Fruit fly (Drosophila melanogaster) whole organism, wandering third instar larva: ENCODE data around the gene His3.3B.
A peak's percentile ranks its signal among the peaks of the same experiment; 100 is the strongest.

Source experiments
- CG32264 ChIP-seq: fragments of 200-800 bp; sonication (Bioruptor generic); optimal IDR thresholded peaks from 2 replicates; lab custom pipeline; 2016; ENCODE audit warnings: missing biosample characterization, missing genetic modification characterization
- CG9705 ChIP-seq: fragments of 200-800 bp; sonication (Bioruptor generic); optimal IDR thresholded peaks from 2 replicates; lab custom pipeline; 2018; ENCODE audit warnings: missing biosample characterization, mild to moderate bottlenecking, missing genetic modification characterization
- CrebA ChIP-seq: fragments of 200-800 bp; sonication (Bioruptor generic); optimal IDR thresholded peaks from 2 replicates; lab custom pipeline; 2016; ENCODE audit warnings: missing biosample characterization, mild to moderate bottlenecking, missing genetic modification characterization, borderline replicate concordance
- Dfd ChIP-seq: fragments of >200 bp; optimal IDR thresholded peaks from 2 replicates; lab custom pipeline; 2017; ENCODE audit warnings: missing biosample characterization, missing genetic modification characterization
- Dif ChIP-seq: fragments of 200-275, 200-300 bp; sonication (Bioruptor generic); optimal IDR thresholded peaks from 2 replicates; lab custom pipeline; 2018; ENCODE audit warnings: missing biosample characterization, missing genetic modification characterization; ENCODE audit not compliant: partially characterized antibody
- Hnf4 ChIP-seq: fragments of 200-800 bp; sonication (Bioruptor generic); optimal IDR thresholded peaks from 2 replicates; lab custom pipeline; 2016; ENCODE audit warnings: missing biosample characterization, mild to moderate bottlenecking, missing genetic modification characterization
- Hr78 ChIP-seq: fragments of >200 bp; optimal IDR thresholded peaks from 2 replicates; lab custom pipeline; 2017; ENCODE audit warnings: missing biosample characterization, missing genetic modification characterization
- Hr83 ChIP-seq: fragments of 200-300 bp; sonication (Bioruptor generic); optimal IDR thresholded peaks from 2 replicates; lab custom pipeline; 2016; ENCODE audit warnings: missing biosample characterization, mild to moderate bottlenecking, missing genetic modification characterization, moderate library complexity; ENCODE audit not compliant: poor library complexity, severe bottlenecking
- Jra ChIP-seq: sonication (Bioruptor generic); optimal IDR thresholded peaks from 2 replicates; lab custom pipeline; 2016; ENCODE audit warnings: missing biosample characterization, missing genetic modification characterization
- N ChIP-seq: fragments of >200 bp; optimal IDR thresholded peaks from 2 replicates; lab custom pipeline; 2018; ENCODE audit warnings: missing biosample characterization, missing external identifiers, missing genetic modification characterization
- Rel ChIP-seq, 2 experiments: fragments of 200-800 bp; sonication (Bioruptor generic) in 1 of 2; optimal IDR thresholded peaks; 2 replicates in 1 of 2; 3 replicates in 1 of 2; lab custom pipeline; 2016 to 2019; ENCODE audit warnings: mild to moderate bottlenecking in 2 of 2, missing biosample characterization in 2 of 2, missing genetic modification characterization in 2 of 2, moderate library complexity in 1 of 2
- Sp1 ChIP-seq: fragments of 200-800 bp; sonication (Bioruptor generic); optimal IDR thresholded peaks from 3 replicates; lab custom pipeline; 2019; ENCODE audit warnings: missing biosample characterization, mild to moderate bottlenecking, missing genetic modification characterization, moderate library complexity
- Vsx2 ChIP-seq: fragments of 200-300, 225-300 bp; sonication (Bioruptor generic); optimal IDR thresholded peaks from 2 replicates; lab custom pipeline; 2018; ENCODE audit warnings: missing biosample characterization, missing genetic modification characterization; ENCODE audit not compliant: partially characterized antibody
- br ChIP-seq: fragments of 200-800 bp; sonication (Bioruptor generic); optimal IDR thresholded peaks from 2 replicates; lab custom pipeline; 2016; ENCODE audit warnings: missing biosample characterization, missing genetic modification characterization
- dl ChIP-seq, 2 experiments: fragments of 175-275, 200-275 bp in 1 of 2; fragments of 200-275 bp in 1 of 2; sonication (Bioruptor generic); optimal IDR thresholded peaks; lab custom pipeline; 2018; ENCODE audit warnings: mild to moderate bottlenecking in 2 of 2, missing biosample characterization in 2 of 2, missing genetic modification characterization in 2 of 2, moderate library complexity in 2 of 2; ENCODE audit not compliant: partially characterized antibody in 2 of 2, insufficient read depth in 1 of 2
- dmrt93B ChIP-seq: fragments of 200-800 bp; sonication (Bioruptor generic); optimal IDR thresholded peaks from 2 replicates; lab custom pipeline; 2018; ENCODE audit warnings: missing biosample characterization, mild to moderate bottlenecking, missing genetic modification characterization
- dsf ChIP-seq: sonication (Bioruptor generic); optimal IDR thresholded peaks from 2 replicates; lab custom pipeline; 2016; ENCODE audit warnings: missing biosample characterization, missing genetic modification characterization, borderline replicate concordance
- ey ChIP-seq: fragments of 200-800 bp; sonication (Bioruptor generic); optimal IDR thresholded peaks from 2 replicates; lab custom pipeline; 2016; ENCODE audit warnings: missing biosample characterization, missing genetic modification characterization
- foxo ChIP-seq, 2 experiments: fragments of 200-800 bp; sonication (Bioruptor generic); optimal IDR thresholded peaks; 2 replicates in 1 of 2; 3 replicates in 1 of 2; lab custom pipeline; 2016 to 2017; ENCODE audit warnings: missing biosample characterization in 2 of 2, missing genetic modification characterization in 2 of 2
- fru ChIP-seq: fragments of 200-800 bp; sonication (Bioruptor generic); optimal IDR thresholded peaks from 3 replicates; lab custom pipeline; 2016; ENCODE audit warnings: missing biosample characterization, mild to moderate bottlenecking, missing genetic modification characterization
- h ChIP-seq: fragments of 200-800 bp; sonication (Bioruptor generic); optimal IDR thresholded peaks from 3 replicates; lab custom pipeline; 2016; ENCODE audit warnings: missing biosample characterization, mild to moderate bottlenecking, missing genetic modification characterization
- jim ChIP-seq: fragments of 175-275, 200-325 bp; sonication (Bioruptor generic); optimal IDR thresholded peaks from 2 replicates; lab custom pipeline; 2016; ENCODE audit warnings: missing biosample characterization, mild to moderate bottlenecking, missing genetic modification characterization
- lola ChIP-seq: fragments of >200 bp; optimal IDR thresholded peaks from 2 replicates; lab custom pipeline; 2017; ENCODE audit warnings: missing biosample characterization, missing genetic modification characterization
- psq ChIP-seq: fragments of 200-800 bp; sonication (Bioruptor generic); optimal IDR thresholded peaks from 3 replicates; lab custom pipeline; 2017; ENCODE audit warnings: missing biosample characterization, mild to moderate bottlenecking, missing genetic modification characterization, moderate library complexity
- rgr ChIP-seq: fragments of 200-800 bp; sonication (Bioruptor generic); optimal IDR thresholded peaks from 3 replicates; lab custom pipeline; 2016; ENCODE audit warnings: missing biosample characterization, mild to moderate bottlenecking, missing genetic modification characterization
- sv ChIP-seq: fragments of 200-800 bp; sonication (Bioruptor generic); optimal IDR thresholded peaks from 3 replicates; lab custom pipeline; 2016; ENCODE audit warnings: missing biosample characterization, missing genetic modification characterization
- usp ChIP-seq: fragments of >200 bp; optimal IDR thresholded peaks from 2 replicates; lab custom pipeline; 2017; ENCODE audit warnings: missing biosample characterization, missing genetic modification characterization
- woc ChIP-seq: sonication (Bioruptor generic); optimal IDR thresholded peaks from 2 replicates; lab custom pipeline; 2016; ENCODE audit warnings: missing biosample characterization, mild to moderate bottlenecking, missing genetic modification characterization

The His3.3B gene

DNA sequence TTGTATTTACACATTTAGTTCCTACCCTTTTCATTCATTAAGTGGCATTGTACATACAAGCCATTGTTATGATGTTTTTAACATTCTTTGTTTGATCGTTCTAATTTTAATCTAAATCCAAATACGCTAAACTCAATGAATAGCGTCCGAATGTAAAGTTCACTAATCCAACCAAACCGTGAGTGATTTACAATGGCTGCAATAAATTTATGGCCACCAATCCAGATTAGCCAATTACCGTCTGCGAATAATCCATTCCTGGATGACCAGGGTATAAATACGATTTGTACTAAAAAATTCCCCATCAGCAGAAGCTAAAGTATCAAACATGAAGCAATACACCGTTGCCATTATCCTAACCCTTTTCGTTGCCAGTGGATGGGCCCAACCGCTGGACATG, 34.9 kb upstream of the His3.3B start, which contains the start of gene CG12057:
Gene CG12057, plus strand, starts transcription at position 301 of the 400 bp plus-strand sequence.
- TF ChIP-seq Dif (GFP tag; lab: Kevin White, UChicago) (no peak), usp (no peak), psq (GFP tag; lab: Kevin White, UChicago) (no peak), br (GFP tag; lab: Kevin White, UChicago) (no peak), Hnf4 (GFP tag; lab: Kevin White, UChicago) (no peak), fru (GFP tag; lab: Kevin White, UChicago) (no peak), jim (GFP tag; lab: Kevin White, UChicago) (no peak), foxo (GFP tag; optimal IDR thresholded peaks at IDR 0.05; lab: Kevin White, UChicago) (no peak), ey (GFP tag; lab: Kevin White, UChicago) (no peak), woc (GFP tag; lab: Kevin White, UChicago) (no peak)

DNA sequence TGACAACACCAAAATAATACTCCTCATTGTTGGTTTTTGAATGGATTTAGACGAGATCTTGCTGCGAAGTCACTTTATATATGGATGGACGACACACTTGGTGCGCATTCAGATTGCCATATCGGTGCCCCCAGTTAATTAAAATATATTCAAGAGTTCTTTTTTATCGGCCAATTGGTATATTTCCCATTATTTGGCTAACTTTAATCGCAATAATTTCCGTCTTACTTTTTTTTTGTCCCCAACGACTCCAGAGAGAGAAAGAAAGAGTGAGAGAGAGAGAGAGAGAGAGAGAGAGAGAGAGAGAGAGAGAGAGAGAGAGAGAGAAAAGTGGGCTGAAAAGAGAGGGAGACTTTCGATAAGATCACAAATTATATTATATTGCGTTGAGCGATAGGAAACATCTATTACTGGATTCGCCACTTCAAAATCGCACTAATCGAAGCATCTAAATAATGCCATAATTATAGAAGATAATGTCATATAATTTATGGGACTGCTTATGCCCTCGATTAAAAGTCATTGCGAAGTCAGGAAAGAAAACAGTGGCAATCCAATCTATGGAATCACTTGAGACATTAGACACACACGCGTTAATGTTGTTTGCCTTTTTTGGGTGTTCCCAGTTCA, 34.2 kb upstream of the His3.3B start, which contains the start of gene CG12115:
Gene CG12115, minus strand, starts transcription at position 51 of the 630 bp plus-strand sequence.
- no peak for TF ChIP-seq h
- no peak for TF ChIP-seq N (GFP tag; lab: Kevin White, UChicago)
- TF ChIP-seq Sp1, result no peak
- no peak for TF ChIP-seq fru (GFP tag; lab: Kevin White, UChicago)

DNA sequence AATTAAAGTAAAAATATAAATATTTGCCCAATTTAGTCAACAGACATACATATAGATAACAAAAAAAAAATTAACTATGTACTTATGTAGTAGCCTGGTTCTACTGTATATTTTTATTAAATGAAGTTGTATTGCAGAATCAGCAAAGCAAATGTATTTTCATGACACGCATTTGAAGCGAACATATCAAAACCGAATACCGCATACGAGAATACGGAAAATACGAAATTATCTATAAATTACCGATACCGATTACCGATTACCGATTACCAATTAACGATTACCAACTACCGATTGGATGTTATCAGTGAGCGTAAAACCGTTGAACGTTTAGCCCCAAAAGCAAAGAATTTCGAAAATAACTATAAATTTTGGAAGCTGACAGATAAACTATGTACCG, 31.0 kb upstream of the His3.3B start:
- TF ChIP-seq sv (GFP tag; lab: Kevin White, UChicago) (no peak), rgr (GFP tag; lab: Kevin White, UChicago) (no peak), CrebA (GFP tag; lab: Kevin White, UChicago) (no peak), jim (GFP tag; lab: Kevin White, UChicago) (no peak), Vsx2 (no peak), br (GFP tag; lab: Kevin White, UChicago) (no peak), Sp1 (no peak), Hr78 (GFP tag; lab: Kevin White, UChicago) (no peak), dl (GFP tag; optimal IDR thresholded peaks at IDR 0.05; lab: Kevin White, UChicago; ENCODE audit: insufficient read depth in 1 of 2, partially characterized antibody in 2 of 2) (no peak), dmrt93B (GFP tag; lab: Kevin White, UChicago) (no peak), lola (no peak)

DNA sequence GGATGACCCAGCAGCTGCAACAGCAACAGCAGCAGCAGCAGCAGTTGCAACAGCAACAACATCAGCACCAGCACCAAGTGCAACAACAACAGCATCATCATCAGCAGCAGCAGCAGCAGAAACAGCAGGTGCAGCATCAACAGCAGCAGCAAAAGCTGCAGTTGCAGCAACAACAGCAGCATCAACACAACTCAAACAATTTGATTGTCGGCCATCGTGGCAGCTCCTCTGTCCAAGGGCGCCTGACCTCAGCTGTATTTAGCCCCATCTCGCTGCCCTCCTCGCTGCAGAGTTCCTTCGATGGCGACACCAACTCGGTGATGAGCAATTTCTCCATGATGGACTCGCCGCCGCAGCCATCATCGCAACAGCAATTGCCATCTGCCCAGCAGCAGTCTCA, 11.8 kb upstream of the His3.3B start:
- TF ChIP-seq Dfd (GFP tag; lab: Kevin White, UChicago) (peak; percentile 93), br (GFP tag; lab: Kevin White, UChicago) (no peak)
- TF ChIP-seq, all 38 proteins: peak for 1

DNA sequence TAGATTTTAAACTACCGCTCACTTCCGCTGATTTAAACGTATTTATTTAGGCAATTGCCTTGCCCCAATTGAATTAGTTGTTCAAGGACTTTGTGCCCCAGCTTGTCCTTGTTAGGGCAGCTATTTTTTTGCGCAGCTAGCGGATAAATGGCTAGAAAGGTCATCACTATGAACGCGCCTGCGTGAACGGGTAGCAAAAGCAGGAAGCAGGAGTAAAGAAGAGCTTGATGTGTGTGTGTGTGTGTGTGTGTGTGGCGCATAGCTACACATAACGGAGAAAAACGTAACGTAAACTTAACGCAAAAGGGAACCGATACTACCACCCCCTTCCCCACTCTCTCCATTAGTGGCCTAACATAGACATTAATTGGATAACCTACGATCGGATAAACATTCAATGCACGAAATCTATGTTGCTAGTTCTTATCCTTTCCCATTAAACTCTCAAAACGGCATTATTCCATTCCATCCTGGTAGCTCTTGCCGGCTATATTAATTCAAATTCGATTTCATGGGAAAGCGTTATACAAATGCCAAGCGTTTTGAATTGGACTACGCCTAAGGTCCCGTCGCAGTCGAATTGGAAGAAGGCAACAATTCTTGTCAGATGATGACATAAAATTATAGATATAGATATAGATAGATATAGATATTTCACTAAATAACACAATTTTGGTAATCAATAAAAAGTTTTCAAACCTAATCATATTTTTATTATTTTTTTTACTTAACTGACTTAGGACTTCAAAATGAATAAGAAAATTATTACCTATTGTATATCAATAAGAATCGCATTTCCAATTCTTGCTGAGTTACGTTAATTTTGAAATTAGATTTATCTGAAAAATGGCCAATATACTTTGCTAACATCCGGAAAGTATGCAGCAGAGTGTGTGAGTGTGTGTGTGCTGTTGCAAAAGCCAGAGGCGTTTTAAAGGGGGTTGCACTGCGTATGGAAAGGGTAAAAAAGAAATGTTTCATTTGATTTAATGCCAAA, 8.3 kb upstream of the His3.3B start:
- TF ChIP-seq jim (GFP tag; lab: Kevin White, UChicago) (no peak), woc (GFP tag; lab: Kevin White, UChicago) (peak; percentile 37)

DNA sequence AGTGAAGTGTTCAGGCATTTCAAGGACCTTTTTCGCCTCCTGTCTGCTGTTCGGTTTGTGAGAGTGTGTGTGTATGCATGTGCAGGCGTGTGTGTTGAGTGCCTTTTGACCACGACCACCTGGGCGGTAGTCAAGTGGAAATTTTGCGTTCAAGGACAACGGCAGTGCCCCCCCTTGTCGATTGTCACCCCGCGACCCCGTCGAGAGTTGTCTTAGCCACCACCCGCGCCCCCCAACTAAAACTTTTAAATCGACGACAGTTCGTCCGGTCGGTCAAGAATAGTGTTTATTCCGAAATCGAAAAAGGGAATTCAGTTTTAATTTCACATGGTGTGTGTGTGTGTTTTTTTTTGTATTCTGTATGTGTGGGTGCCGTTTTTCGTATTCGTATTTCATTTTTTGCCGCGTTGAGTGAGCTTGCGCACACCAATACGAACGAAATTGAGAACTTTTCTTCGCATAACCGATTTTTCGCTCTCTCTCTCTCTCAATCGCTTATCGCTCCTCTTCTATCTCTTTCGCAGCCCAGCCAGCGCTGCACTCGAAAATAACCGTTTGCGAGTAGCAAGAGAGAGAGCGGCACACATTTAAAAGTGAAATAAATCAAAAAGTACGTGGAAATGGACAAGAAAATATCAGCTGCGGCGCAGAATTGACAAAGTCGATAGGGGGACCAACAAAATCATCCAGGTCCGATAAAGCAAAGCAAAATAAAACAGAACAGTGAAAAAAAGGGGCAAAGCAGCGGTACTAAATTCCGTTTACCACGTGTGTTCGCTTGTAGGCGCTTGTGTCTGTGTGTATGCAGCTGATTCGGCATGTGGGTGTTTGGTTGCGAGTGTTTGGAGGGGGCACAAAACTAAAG, 7.4 kb upstream of the His3.3B start:
- TF ChIP-seq CG32264 (GFP tag; lab: Kevin White, UChicago) (no peak), foxo (GFP tag; optimal IDR thresholded peaks at IDR 0.05; lab: Kevin White, UChicago) (no peak), lola (no peak), h (no peak), Rel (GFP tag; optimal IDR thresholded peaks at IDR 0.05; lab: Kevin White, UChicago) (peak; percentile 65), Rel (tag; optimal IDR thresholded peaks at IDR 0.05; lab: Kevin White, UChicago) (peak; percentile 32), Hnf4 (GFP tag; lab: Kevin White, UChicago) (no peak), Jra (GFP tag; lab: Kevin White, UChicago) (no peak), br (GFP tag; lab: Kevin White, UChicago) (no peak), ey (GFP tag; lab: Kevin White, UChicago) (no peak), CG9705 (GFP tag; lab: Kevin White, UChicago) (no peak), rgr (GFP tag; lab: Kevin White, UChicago) (no peak), Hr83 (GFP tag; lab: Kevin White, UChicago) (no peak), jim (GFP tag; lab: Kevin White, UChicago) (no peak), Hr78 (GFP tag; lab: Kevin White, UChicago) (no peak), dsf (GFP tag; lab: Kevin White, UChicago) (no peak), dl (GFP tag; optimal IDR thresholded peaks at IDR 0.05; lab: Kevin White, UChicago; ENCODE audit: insufficient read depth in 1 of 2, partially characterized antibody in 2 of 2) (peak; percentile 49 to 56), Sp1 (no peak), CrebA (GFP tag; lab: Kevin White, UChicago) (no peak), sv (GFP tag; lab: Kevin White, UChicago) (no peak), Dfd (GFP tag; lab: Kevin White, UChicago) (no peak), N (GFP tag; lab: Kevin White, UChicago) (peak; percentile 44), Dif (GFP tag; lab: Kevin White, UChicago) (peak; percentile 85), dmrt93B (GFP tag; lab: Kevin White, UChicago) (no peak), psq (GFP tag; lab: Kevin White, UChicago) (peak; percentile 50), Vsx2 (no peak), woc (GFP tag; lab: Kevin White, UChicago) (no peak)
